Fruit fly (Drosophila melanogaster): Measurements from ENCODE around the gene exex.

- no peak for TF ChIP-seq Pif1A (GFP tag; optimal IDR thresholded peaks at IDR 0.05)
- no peak for TF ChIP-seq gl (tag; optimal IDR thresholded peaks at IDR 0.05)
Measured at dm6 chr3L:7963022-7963421, 15.0 kb downstream of the exex start.
